Worm (Caenorhabditis elegans) whole organism, midembryonic: Measurements from ENCODE around the gene srd-26.

Source experiments
- T22C8.4 ChIP-seq: fragments of 200-800 bp; sonication (Bioruptor generic); IDR thresholded peaks from 2 replicates; pipeline ENCODE4 v1.3.6; 2022; ENCODE audit warnings: missing genetic modification characterization, missing compliant biosample characterization
- flt-1 ChIP-seq: fragments of 200-800 bp; sonication (Bioruptor generic); IDR thresholded peaks from 2 replicates; pipeline ENCODE4 v1.3.6; 2022; ENCODE audit warnings: missing genetic modification characterization, missing compliant biosample characterization
- ref-1 ChIP-seq: fragments of 200-800 bp; sonication (Bioruptor generic); conservative IDR thresholded peaks from 2 replicates; pipeline ENCODE4 v1.3.6; 2022; ENCODE audit warnings: missing genetic modification reagents, missing genetic modification characterization, missing compliant biosample characterization
- tab-1 ChIP-seq: fragments of 200-800 bp; sonication (Bioruptor generic); IDR thresholded peaks from 2 replicates; pipeline ENCODE4 v1.3.6; 2022; ENCODE audit warnings: missing genetic modification characterization, missing compliant biosample characterization
- ztf-23 ChIP-seq: fragments of 200-800 bp; sonication (Bioruptor generic); IDR thresholded peaks from 2 replicates; pipeline ENCODE4 v1.3.6; 2022; ENCODE audit warnings: missing genetic modification reagents, missing genetic modification characterization, missing compliant biosample characterization
- ztf-29 ChIP-seq: fragments of 200-800 bp; sonication (Bioruptor generic); IDR thresholded peaks from 2 replicates; pipeline ENCODE4 v1.3.6; 2022; ENCODE audit warnings: missing genetic modification reagents, missing genetic modification characterization, missing compliant biosample characterization

ce11 chrV:14153615-14154014 is 9.2 kb downstream of the srd-26 start:
- TF ChIP-seq ref-1 (GFP tag; lab: Robert Waterston, UW) (no peak), ztf-29 (GFP tag; lab: Robert Waterston, UW) (no peak), flt-1 (GFP tag; lab: Robert Waterston, UW) (no peak), T22C8.4 (GFP tag; lab: Robert Waterston, UW) (no peak), ztf-23 (GFP tag; lab: Robert Waterston, UW) (no peak), tab-1 (no peak)
